Fruit fly (Drosophila melanogaster): ENCODE measurements around the gene Mpp6.

Gene Mpp6

DNA sequence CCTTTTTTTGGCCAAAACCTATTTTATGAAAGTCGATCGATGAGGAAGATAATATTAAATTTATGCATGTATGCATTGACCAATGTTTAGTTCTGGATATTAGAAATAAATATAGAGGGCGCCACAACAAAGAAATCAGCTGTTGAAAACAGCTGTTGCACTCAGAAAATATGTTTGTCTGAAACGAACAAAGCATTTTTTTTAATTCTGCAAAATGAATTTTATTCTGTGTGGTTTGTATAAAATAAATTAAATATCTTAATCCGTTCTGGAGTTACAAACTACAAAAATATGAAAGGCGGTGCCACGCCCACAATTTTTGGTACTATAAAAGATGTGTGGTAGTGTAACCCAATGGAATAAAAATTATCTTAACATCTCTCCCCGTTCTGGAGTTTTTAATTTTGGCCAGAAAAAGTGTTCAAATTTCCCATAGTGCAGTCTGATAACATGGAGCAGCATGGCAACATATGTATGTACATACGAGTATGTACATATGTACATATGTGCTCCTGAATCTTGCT, 47.3 kb upstream of the Mpp6 start (continued):
- TF ChIP-seq Dbx (GFP tag; IDR thresholded peaks at IDR 0.05): no peak
- TF ChIP-seq sug (tag; optimal IDR thresholded peaks at IDR 0.05): peak; percentile 5
- peak; percentile 57 for TF ChIP-seq vfl (GFP tag; optimal IDR thresholded peaks at IDR 0.05)
- TF ChIP-seq crp (GFP tag; optimal IDR thresholded peaks at IDR 0.05): peak; percentile 8 to 82
- peak; percentile 21 for TF ChIP-seq CG9817 (tag; optimal IDR thresholded peaks at IDR 0.05)
- TF ChIP-seq CG2678 (tag; optimal IDR thresholded peaks at IDR 0.05): peak; percentile 63
- peak; percentile 7 for TF ChIP-seq CG8281 (tag; optimal IDR thresholded peaks at IDR 0.05)
- no peak for TF ChIP-seq CG9876 (GFP tag; optimal IDR thresholded peaks at IDR 0.05)
- no peak for TF ChIP-seq corto (GFP tag; optimal IDR thresholded peaks at IDR 0.05)
- peak; percentile 65 for TF ChIP-seq dmrt99B (tag; optimal IDR thresholded peaks at IDR 0.05)
- TF ChIP-seq CG16779 (GFP tag; IDR thresholded peaks at IDR 0.05): no peak
- peak in 1 of 2 experiments; percentile 12 for TF ChIP-seq insv (GFP tag; optimal IDR thresholded peaks at IDR 0.05)
- no peak for TF ChIP-seq CG7357 (GFP tag; IDR thresholded peaks at IDR 0.05)
- no peak for TF ChIP-seq sna (GFP tag; IDR thresholded peaks at IDR 0.05; ENCODE audit: partially characterized antibody)
- no peak for TF ChIP-seq CG15479 (GFP tag; optimal IDR thresholded peaks at IDR 0.05)
- TF ChIP-seq CG8478 (optimal IDR thresholded peaks at IDR 0.05): no peak
- no peak for TF ChIP-seq CG7271 (tag; optimal IDR thresholded peaks at IDR 0.05)
- TF ChIP-seq CG10959 (GFP tag; IDR thresholded peaks at IDR 0.05): peak; percentile 58
- no peak for TF ChIP-seq sima (GFP tag; optimal IDR thresholded peaks at IDR 0.05)
- TF ChIP-seq ham (GFP tag; IDR thresholded peaks at IDR 0.05): no peak
- TF ChIP-seq CG7928 (GFP tag; optimal IDR thresholded peaks at IDR 0.05): no peak
- no peak for TF ChIP-seq aop (GFP tag; IDR thresholded peaks at IDR 0.05)
- peak; percentile 16 for TF ChIP-seq CG18764 (GFP tag; optimal IDR thresholded peaks at IDR 0.05)
- no peak for TF ChIP-seq Adf1 (GFP tag; IDR thresholded peaks at IDR 0.05)
- TF ChIP-seq C15 (GFP tag; IDR thresholded peaks at IDR 0.05): 0 out of 3 replicates have a peak, but pooled peaks have one; percentile 54
- no peak for TF ChIP-seq Dfd (GFP tag; optimal IDR thresholded peaks at IDR 0.05)
- peak; percentile 20 for TF ChIP-seq Fer3 (tag; optimal IDR thresholded peaks at IDR 0.05)
- 0 out of 2 replicates have a peak, but pooled peaks have one; percentile 37 for TF ChIP-seq CG14441 (GFP tag; IDR thresholded peaks at IDR 0.05)
- no peak for TF ChIP-seq HmgD (GFP tag; optimal IDR thresholded peaks at IDR 0.05)
- no peak for TF ChIP-seq Stat92E (GFP tag; optimal IDR thresholded peaks at IDR 0.05)
- no peak for TF ChIP-seq prd (optimal IDR thresholded peaks at IDR 0.05)
- TF ChIP-seq prd (GFP tag; IDR thresholded peaks at IDR 0.05): 0 out of 3 replicates have a peak, but pooled peaks have one; percentile 55
- no peak for TF ChIP-seq hth (optimal IDR thresholded peaks at IDR 0.05)
- peak; percentile 25 for TF ChIP-seq dm (GFP tag; optimal IDR thresholded peaks at IDR 0.05)
- no peak; the same call in 1 of the 2 replicates for TF ChIP-seq CG4404 (GFP tag; IDR thresholded peaks at IDR 0.05)
- TF ChIP-seq bbx (GFP tag; IDR thresholded peaks at IDR 0.05; ENCODE audit: partially characterized antibody): no peak
- peak; percentile 33 to 74 for TF ChIP-seq Hr51 (GFP tag; optimal IDR thresholded peaks at IDR 0.05)
- TF ChIP-seq Max (GFP tag; optimal IDR thresholded peaks at IDR 0.05): peak; percentile 81
- no peak for TF ChIP-seq CG42726 (GFP tag; IDR thresholded peaks at IDR 0.05; ENCODE audit: partially characterized antibody)
- TF ChIP-seq CG10654 (GFP tag; optimal IDR thresholded peaks at IDR 0.05): peak; percentile 41
- no peak; the same call in 2 of the 3 replicates for TF ChIP-seq ci (GFP tag; IDR thresholded peaks at IDR 0.05)
- peak; percentile 45 for TF ChIP-seq CG6254 (GFP tag; optimal IDR thresholded peaks at IDR 0.05)
- no peak for TF ChIP-seq Drgx (GFP tag; IDR thresholded peaks at IDR 0.05)
- TF ChIP-seq Gsc (GFP tag; IDR thresholded peaks at IDR 0.05): no peak
- peak; percentile 21 for TF ChIP-seq Deaf1 (tag; optimal IDR thresholded peaks at IDR 0.05)
- TF ChIP-seq Gug (GFP tag; IDR thresholded peaks at IDR 0.05): no peak
- no peak for TF ChIP-seq CG31388 (GFP tag; optimal IDR thresholded peaks at IDR 0.05)
- TF ChIP-seq NC2β (GFP tag; optimal IDR thresholded peaks at IDR 0.05): peak; percentile 24
- no peak for TF ChIP-seq CG11560 (tag; IDR thresholded peaks at IDR 0.05)
- peak; percentile 34 for TF ChIP-seq ac (GFP tag; optimal IDR thresholded peaks at IDR 0.05)
- peak; percentile 33 for TF ChIP-seq CG1602 (GFP tag; optimal IDR thresholded peaks at IDR 0.05)
